Fruit fly (Drosophila melanogaster) whole organism: ENCODE measurements around the gene mtsh.

ENCODE experiments used
- CG8478 ChIP-seq: fragments of >200 bp; optimal IDR thresholded peaks from 2 replicates; lab custom pipeline; 2018; ENCODE audit warnings: inconsistent platforms
- psq ChIP-seq: fragments of >200 bp; optimal IDR thresholded peaks from 2 replicates; lab custom pipeline; 2017
- usp ChIP-seq: fragments of >200 bp; optimal IDR thresholded peaks from 2 replicates; lab custom pipeline; 2017; ENCODE audit warnings: missing biosample characterization, missing genetic modification characterization, mixed read lengths

DNA sequence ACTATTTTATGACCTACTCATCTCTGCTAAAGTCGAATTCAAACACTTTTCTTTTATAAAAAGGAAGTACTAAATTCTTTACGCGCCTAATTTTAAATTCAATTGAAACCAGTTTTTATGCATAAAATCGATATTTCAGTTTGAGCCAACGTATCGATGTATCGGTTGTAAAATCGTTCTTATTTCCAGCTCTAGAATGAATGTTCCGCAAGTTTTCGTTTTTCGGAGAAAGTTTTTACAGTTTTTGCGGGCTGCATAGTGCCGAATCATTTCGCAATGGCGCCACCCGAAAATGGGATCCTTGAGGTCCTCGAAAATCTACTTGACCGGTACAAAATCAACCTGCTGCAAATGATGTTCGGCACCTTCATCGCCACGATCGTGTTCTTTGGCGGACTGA lies 14.3 kb downstream of the mtsh start, which contains the start of gene CG7840:
- TF ChIP-seq usp (GFP tag; lab: Kevin White, UChicago) (no peak), psq (no peak), CG8478 (lab: Kevin White, UChicago) (no peak)
